Worm (Caenorhabditis elegans) whole organism, L4 larva: ENCODE results near the gene rei-2.
A peak's percentile ranks its signal among the peaks of the same experiment; 100 is the strongest.

Source experiments
- R02D3.7 ChIP-seq: fragments of 150-350 bp; sonication (generic microtip); optimal IDR thresholded peaks from 3 replicates; lab custom pipeline; 2014; ENCODE audit warnings: missing biosample characterization, missing genetic modification characterization
- T20F7.1 ChIP-seq: fragments of 200-800 bp; sonication (Bioruptor generic); optimal IDR thresholded peaks from 2 replicates; lab custom pipeline; 2018; ENCODE audit warnings: mild to moderate bottlenecking, missing genetic modification characterization, missing compliant biosample characterization
- Y5F2A.4 ChIP-seq: fragments of 200-800 bp; sonication (Bioruptor generic); optimal IDR thresholded peaks from 2 replicates; lab custom pipeline; 2018; ENCODE audit warnings: mild to moderate bottlenecking, missing genetic modification characterization, missing compliant biosample characterization
- Y75B8A.6 ChIP-seq: fragments of 200-800 bp; sonication (Bioruptor generic); IDR thresholded peaks from 2 replicates; pipeline ENCODE4 v1.3.6; 2022; ENCODE audit warnings: missing genetic modification reagents, missing genetic modification characterization, missing compliant biosample characterization
- ZK546.5 ChIP-seq, 2 experiments: sonication (generic microtip); optimal IDR thresholded peaks; 2 replicates each; lab custom pipeline; 2017; ENCODE audit warnings: missing biosample characterization in 2 of 2, missing genetic modification characterization in 2 of 2
- aha-1 ChIP-seq: fragments of 150-350 bp; peaks from one replicate; lab custom pipeline; 2014; ENCODE audit warnings: missing biosample characterization, missing genetic modification characterization
- ama-1 ChIP-seq: fragments of 150-350 bp; optimal IDR thresholded peaks from 2 replicates; lab custom pipeline; 2014; ENCODE audit warnings: inconsistent platforms, mixed read lengths
- attf-4 ChIP-seq: sonication (generic microtip); optimal IDR thresholded peaks from 3 replicates; lab custom pipeline; 2017; ENCODE audit warnings: missing biosample characterization, missing genetic modification characterization
- ceh-32 ChIP-seq: sonication (generic microtip); optimal IDR thresholded peaks from 2 replicates; lab custom pipeline; 2016; ENCODE audit warnings: mild to moderate bottlenecking, missing genetic modification characterization, missing compliant biosample characterization; ENCODE audit not compliant: poor library complexity
- daf-16 ChIP-seq, 3 experiments: sonication (generic microtip); optimal IDR thresholded peaks; 2 replicates each; lab custom pipeline; 2016 to 2017; ENCODE audit warnings: missing genetic modification characterization in 3 of 3, missing genetic modification reagents in 3 of 3, mild to moderate bottlenecking in 2 of 3, missing compliant biosample characterization in 2 of 3, missing biosample characterization in 1 of 3, moderate library complexity in 1 of 3
- daf-19 ChIP-seq: fragments of 200-800 bp; sonication (Bioruptor generic); conservative IDR thresholded peaks from 2 replicates; pipeline ENCODE4 v1.3.6; 2022; ENCODE audit warnings: missing genetic modification characterization, missing compliant biosample characterization
- dmd-6 ChIP-seq: fragments of 200-800 bp; sonication (Bioruptor generic); IDR thresholded peaks from 2 replicates; pipeline ENCODE4 v1.3.6; 2022; ENCODE audit warnings: missing genetic modification reagents, missing genetic modification characterization, missing compliant biosample characterization
- dpl-1 ChIP-seq: fragments of 150-350 bp; optimal IDR thresholded peaks from 2 replicates; lab custom pipeline; 2014; ENCODE audit warnings: missing biosample characterization, missing genetic modification reagents, missing genetic modification characterization
- fkh-10 ChIP-seq: fragments of 150-350 bp; optimal IDR thresholded peaks from 2 replicates; lab custom pipeline; 2014; ENCODE audit warnings: missing biosample characterization, missing genetic modification reagents, missing genetic modification characterization
- fos-1 ChIP-seq: fragments of 150-350 bp; optimal IDR thresholded peaks from 2 replicates; lab custom pipeline; 2014; ENCODE audit warnings: missing biosample characterization, missing genetic modification characterization
- hlh-11 ChIP-seq: fragments of 200-800 bp; sonication (Bioruptor generic); optimal IDR thresholded peaks from 2 replicates; lab custom pipeline; 2018; ENCODE audit warnings: mild to moderate bottlenecking, missing genetic modification characterization, missing compliant biosample characterization
- hlh-30 ChIP-seq: sonication (generic microtip); optimal IDR thresholded peaks from 2 replicates; lab custom pipeline; 2017; ENCODE audit warnings: antibody characterized with exemption, mild to moderate bottlenecking, missing genetic modification characterization, missing compliant biosample characterization; ENCODE audit not compliant: insufficient read depth
- hmg-1.1 ChIP-seq: fragments of 200-800 bp; sonication (Bioruptor generic); IDR thresholded peaks from 2 replicates; pipeline ENCODE4 v1.3.6; 2022; ENCODE audit warnings: missing genetic modification reagents, missing genetic modification characterization, missing compliant biosample characterization
- jun-1 ChIP-seq: fragments of 150-350 bp; optimal IDR thresholded peaks from 2 replicates; lab custom pipeline; 2014; ENCODE audit warnings: missing biosample characterization, missing genetic modification reagents, missing genetic modification characterization
- lim-7 ChIP-seq: fragments of 200-800 bp; sonication (Bioruptor generic); IDR thresholded peaks from 2 replicates; pipeline ENCODE4 v1.3.6; 2022; ENCODE audit warnings: missing genetic modification characterization, missing compliant biosample characterization
- lin-38 ChIP-seq: fragments of 200-800 bp; sonication (Bioruptor generic); IDR thresholded peaks from 2 replicates; pipeline ENCODE4 v1.3.6; 2022; ENCODE audit warnings: missing genetic modification reagents, missing genetic modification characterization, missing compliant biosample characterization
- lsy-2 ChIP-seq, 2 experiments: fragments of 150-350 bp in 1 of 2; sonication (generic microtip) in 1 of 2; optimal IDR thresholded peaks; 2 replicates each; lab custom pipeline; 2014 to 2017; ENCODE audit warnings: missing biosample characterization in 2 of 2, missing genetic modification characterization in 2 of 2
- mdt-29 ChIP-seq: fragments of 200-800 bp; sonication (Bioruptor generic); IDR thresholded peaks from 2 replicates; pipeline ENCODE4 v1.3.6; 2022; ENCODE audit warnings: missing genetic modification reagents, missing genetic modification characterization, missing compliant biosample characterization
- nhr-102 ChIP-seq: sonication (generic microtip); optimal IDR thresholded peaks from 2 replicates; lab custom pipeline; 2016; ENCODE audit warnings: mild to moderate bottlenecking, missing genetic modification characterization, moderate library complexity, missing compliant biosample characterization
- nhr-11 ChIP-seq: fragments of 150-350 bp; optimal IDR thresholded peaks from 2 replicates; lab custom pipeline; 2014; ENCODE audit warnings: missing biosample characterization, missing genetic modification characterization
- nhr-111 ChIP-seq: fragments of 200-800 bp; sonication (Bioruptor generic); optimal IDR thresholded peaks from 2 replicates; lab custom pipeline; 2018; ENCODE audit warnings: mild to moderate bottlenecking, missing genetic modification characterization, missing compliant biosample characterization
- nhr-237 ChIP-seq: sonication (generic microtip); optimal IDR thresholded peaks from 2 replicates; lab custom pipeline; 2017; ENCODE audit warnings: missing biosample characterization, missing genetic modification characterization
- nhr-25 ChIP-seq: sonication (generic microtip); optimal IDR thresholded peaks from 2 replicates; lab custom pipeline; 2017; ENCODE audit warnings: missing genetic modification characterization, mild to moderate bottlenecking, missing compliant biosample characterization, antibody characterized with exemption, moderate library complexity, borderline replicate concordance; ENCODE audit not compliant: insufficient read depth
- nhr-41 ChIP-seq: fragments of 200-800 bp; sonication (Bioruptor generic); IDR thresholded peaks from 2 replicates; pipeline ENCODE4 v1.3.6; 2022; ENCODE audit warnings: missing genetic modification reagents, missing genetic modification characterization, missing compliant biosample characterization
- php-3 ChIP-seq: fragments of 200-800 bp; sonication (Bioruptor generic); IDR thresholded peaks from 2 replicates; pipeline ENCODE4 v1.3.6; 2022; ENCODE audit warnings: missing genetic modification reagents, missing genetic modification characterization, missing compliant biosample characterization
- skn-1 ChIP-seq: fragments of 150-350 bp; optimal IDR thresholded peaks from 2 replicates; lab custom pipeline; 2014; ENCODE audit warnings: missing biosample characterization, missing genetic modification characterization
- snpc-4 ChIP-seq: fragments of 150-350 bp; optimal IDR thresholded peaks from 2 replicates; lab custom pipeline; 2014; ENCODE audit warnings: missing biosample characterization, missing genetic modification characterization
- spr-3 ChIP-seq: fragments of 200-800 bp; sonication (Bioruptor generic); optimal IDR thresholded peaks from 2 replicates; lab custom pipeline; 2018; ENCODE audit warnings: mild to moderate bottlenecking, missing genetic modification characterization, missing compliant biosample characterization
- tag-97 ChIP-seq: fragments of 200-800 bp; sonication (Bioruptor generic); IDR thresholded peaks from 2 replicates; pipeline ENCODE4 v1.3.6; 2022; ENCODE audit warnings: missing genetic modification characterization, missing compliant biosample characterization
- tra-1 ChIP-seq: fragments of 200-800 bp; sonication (Bioruptor generic); IDR thresholded peaks from 2 replicates; pipeline ENCODE4 v1.3.6; 2022; ENCODE audit warnings: missing genetic modification reagents, missing genetic modification characterization, missing compliant biosample characterization
- unc-62 ChIP-seq, 3 experiments: fragments of 150-350 bp in 1 of 3; sonication (generic microtip); optimal IDR thresholded peaks in 2 of 3; peaks in 1 of 3; 1 replicate in 1 of 3; 2 replicates in 2 of 3; lab custom pipeline; 2014 to 2017; ENCODE audit warnings: missing biosample characterization in 3 of 3, missing genetic modification characterization in 3 of 3, missing genetic modification reagents in 3 of 3, missing genotype in 1 of 3
- zag-1 ChIP-seq: fragments of 150-350 bp; optimal IDR thresholded peaks from 2 replicates; lab custom pipeline; 2014; ENCODE audit warnings: missing biosample characterization, missing genetic modification characterization
- zfp-3 ChIP-seq: fragments of 200-800 bp; sonication (Bioruptor generic); conservative IDR thresholded peaks from 2 replicates; pipeline ENCODE4 v1.3.6; 2022; ENCODE audit warnings: missing genetic modification reagents, missing genetic modification characterization, missing compliant biosample characterization
- zip-11 ChIP-seq: fragments of 200-800 bp; sonication (Bioruptor generic); IDR thresholded peaks from 2 replicates; pipeline ENCODE4 v1.3.6; 2022; ENCODE audit warnings: missing genetic modification characterization, missing compliant biosample characterization
- ztf-7 ChIP-seq: fragments of 150-350 bp; optimal IDR thresholded peaks from 2 replicates; lab custom pipeline; 2014; ENCODE audit warnings: missing biosample characterization, missing genetic modification characterization

Gene rei-2

ce11 chrX:1115207-1115606 lies 27.3 kb upstream of the rei-2 start:
- TF ChIP-seq attf-4 (tag; lab: Kevin White, UChicago) (no peak), ztf-7 (no peak), nhr-111 (no peak), unc-62 (GFP tag; optimal IDR thresholded peaks at IDR 0.05 in 1 of 2; lab: Kevin White, UChicago) (peak in 1 of 2 experiments; percentile 78), unc-62 (tag; optimal IDR thresholded peaks at IDR 0.05; lab: Kevin White, UChicago) (no peak), zip-11 (no peak)
- TF ChIP-seq, all 104 proteins: peak for 1

ce11 chrX:1111603-1112002 lies 23.7 kb upstream of the rei-2 start, which contains the start of gene C05D9.3:
C05D9.3 (plus strand) TSS chrX:1111903.
- TF ChIP-seq php-3 (GFP tag; lab: Robert Waterston, UW) (no peak), aha-1 (tag; lab: Kevin White, UChicago) (no peak), unc-62 (GFP tag; optimal IDR thresholded peaks at IDR 0.05 in 1 of 2; lab: Kevin White, UChicago) (peak in 1 of 2 experiments; percentile 2), unc-62 (tag; optimal IDR thresholded peaks at IDR 0.05; lab: Kevin White, UChicago) (no peak)

- TF ChIP-seq daf-16 (GFP tag; optimal IDR thresholded peaks at IDR 0.05; lab: Kevin White, UChicago) (peak in 1 of 2 experiments; percentile 71), daf-16 (tag; optimal IDR thresholded peaks at IDR 0.05; lab: Kevin White, UChicago) (no peak), hlh-30 (tag; lab: Kevin White, UChicago) (peak; percentile 27), ceh-32 (tag; lab: Kevin White, UChicago) (no peak), nhr-41 (GFP tag; lab: Robert Waterston, UW) (no peak), dpl-1 (GFP tag; lab: Kevin White, UChicago) (no peak), T20F7.1 (GFP tag; lab: Kevin White, UChicago) (no peak), jun-1 (no peak), tra-1 (0 out of 2 replicates have a peak, but pooled peaks have one; percentile 45), tag-97 (no peak), lim-7 (no peak), hmg-1.1 (GFP tag; lab: Robert Waterston, UW) (no peak), snpc-4 (tag; lab: Kevin White, UChicago) (no peak), aha-1 (tag; lab: Kevin White, UChicago) (peak; percentile 1), unc-62 (GFP tag; optimal IDR thresholded peaks at IDR 0.05 in 1 of 2; lab: Kevin White, UChicago) (peak in 1 of 2 experiments; percentile 67), unc-62 (tag; optimal IDR thresholded peaks at IDR 0.05; lab: Kevin White, UChicago) (no peak), dmd-6 (GFP tag; lab: Robert Waterston, UW) (no peak), attf-4 (tag; lab: Kevin White, UChicago) (no peak), zfp-3 (no peak), nhr-237 (tag; lab: Kevin White, UChicago) (no peak), hlh-11 (tag; lab: Kevin White, UChicago) (peak; percentile 58)
Observed at ce11 chrX:1110723-1111122, 22.8 kb upstream of the rei-2 start.

ce11 chrX:1108874-1109273 lies 20.9 kb upstream of the rei-2 start:
- TF ChIP-seq R02D3.7 (no peak), zag-1 (tag; lab: Kevin White, UChicago) (no peak), T20F7.1 (GFP tag; lab: Kevin White, UChicago) (no peak), nhr-11 (peak; percentile 26), daf-16 (GFP tag; optimal IDR thresholded peaks at IDR 0.05; lab: Kevin White, UChicago) (peak in 1 of 2 experiments; percentile 56), daf-16 (tag; optimal IDR thresholded peaks at IDR 0.05; lab: Kevin White, UChicago) (no peak), unc-62 (GFP tag; optimal IDR thresholded peaks at IDR 0.05 in 1 of 2; lab: Kevin White, UChicago) (peak in 1 of 2 experiments; percentile 91), unc-62 (tag; optimal IDR thresholded peaks at IDR 0.05; lab: Kevin White, UChicago) (no peak), fkh-10 (GFP tag; lab: Kevin White, UChicago) (no peak), mdt-29 (no peak)

- TF ChIP-seq Y75B8A.6: no peak
- TF ChIP-seq fkh-10 (GFP tag; lab: Kevin White, UChicago): no peak
- TF ChIP-seq Y5F2A.4 (GFP tag; lab: Kevin White, UChicago): no peak
- no peak for TF ChIP-seq skn-1
- no peak for TF ChIP-seq ama-1 (lab: Kevin White, UChicago)
- no peak for TF ChIP-seq mdt-29
- no peak for TF ChIP-seq nhr-25 (tag; lab: Kevin White, UChicago)
- TF ChIP-seq lsy-2 (tag; optimal IDR thresholded peaks at IDR 0.05; lab: Kevin White, UChicago): no peak
- TF ChIP-seq tra-1: no peak
- no peak for TF ChIP-seq daf-19 (GFP tag; lab: Robert Waterston, UW)
- no peak for TF ChIP-seq spr-3
- TF ChIP-seq ZK546.5 (tag; optimal IDR thresholded peaks at IDR 0.05; lab: Kevin White, UChicago): no peak
- TF ChIP-seq nhr-102 (tag; lab: Kevin White, UChicago): no peak
- TF ChIP-seq lin-38 (GFP tag; lab: Robert Waterston, UW): no peak
- no peak for TF ChIP-seq fos-1 (tag; lab: Kevin White, UChicago)
Observed at ce11 chrX:1107758-1108157, 19.8 kb upstream of the rei-2 start, which contains the start of gene C05D9.4. C05D9.4 (plus strand) TSS chrX:1108058.
